Fruit fly (Drosophila melanogaster) whole organism, embryonic: ENCODE data around the gene Neurl4.

Experiments
- Bteb2 ChIP-seq: fragments of 200-800 bp; sonication (Bioruptor generic); optimal IDR thresholded peaks from 2 replicates; lab custom pipeline; 2016; ENCODE audit warnings: missing biosample characterization, missing genetic modification characterization
- CG13894 ChIP-seq: fragments of 200-800 bp; sonication (Bioruptor generic); optimal IDR thresholded peaks from 3 replicates; lab custom pipeline; 2018; ENCODE audit warnings: missing biosample characterization, mild to moderate bottlenecking, missing genetic modification characterization, moderate library complexity
- CG14050 ChIP-seq: fragments of 200-800 bp; sonication (Bioruptor generic); IDR thresholded peaks from 3 replicates; pipeline ENCODE4 v1.3.6; 2022; ENCODE audit warnings: missing biosample characterization, missing genetic modification characterization
- CG15479 ChIP-seq: fragments of 200-800 bp; sonication (Bioruptor generic); optimal IDR thresholded peaks from 3 replicates; lab custom pipeline; 2019; ENCODE audit warnings: missing biosample characterization, mild to moderate bottlenecking, missing genetic modification characterization, moderate library complexity
- CG16813 ChIP-seq: fragments of 200-800 bp; sonication (Bioruptor generic); IDR thresholded peaks from 3 replicates; pipeline ENCODE4 v1.3.6; 2022; ENCODE audit warnings: missing biosample characterization, missing genetic modification characterization; ENCODE audit not compliant: partially characterized antibody
- CG17612 ChIP-seq: fragments of 200-800 bp; sonication (Bioruptor generic); IDR thresholded peaks from 2 replicates; pipeline ENCODE4 v1.3.6; 2022; ENCODE audit warnings: missing biosample characterization, missing genetic modification characterization
- CG1832 ChIP-seq: fragments of 200-800 bp; sonication (Bioruptor generic); optimal IDR thresholded peaks from 2 replicates; lab custom pipeline; 2017; ENCODE audit warnings: missing biosample characterization, mild to moderate bottlenecking, missing genetic modification characterization, inconsistent platforms
- CG30431 ChIP-seq: fragments of 200-800 bp; sonication (Bioruptor generic); optimal IDR thresholded peaks from 2 replicates; lab custom pipeline; 2017; ENCODE audit warnings: missing biosample characterization, missing genetic modification characterization
- CG31365 ChIP-seq: fragments of 200-800 bp; sonication (Bioruptor generic); optimal IDR thresholded peaks from 2 replicates; lab custom pipeline; 2018; ENCODE audit warnings: missing biosample characterization, mild to moderate bottlenecking, missing genetic modification characterization
- CG31441 ChIP-seq: fragments of 200-800 bp; sonication (Bioruptor generic); IDR thresholded peaks from 2 replicates; pipeline ENCODE4 v1.3.6; 2022; ENCODE audit warnings: missing biosample characterization, missing genetic modification characterization
- CG32532 ChIP-seq: fragments of 200-800 bp; sonication (Bioruptor generic); IDR thresholded peaks from 2 replicates; pipeline ENCODE4 v1.3.6; 2022; ENCODE audit warnings: missing biosample characterization, missing genetic modification characterization
- CG3281 ChIP-seq: fragments of 200-800 bp; sonication (Bioruptor generic); optimal IDR thresholded peaks from 3 replicates; lab custom pipeline; 2017; ENCODE audit warnings: missing biosample characterization, mild to moderate bottlenecking, missing genetic modification characterization
- CG33213 ChIP-seq: fragments of 200-800 bp; sonication (Bioruptor generic); optimal IDR thresholded peaks from 3 replicates; lab custom pipeline; 2016; ENCODE audit warnings: missing biosample characterization, missing genetic modification characterization
- CG4730 ChIP-seq: fragments of 200-800 bp; sonication (Bioruptor generic); IDR thresholded peaks from 2 replicates; pipeline ENCODE4 v1.3.6; 2022; ENCODE audit warnings: missing biosample characterization, missing genetic modification characterization
- CG6689 ChIP-seq: fragments of 200-800 bp; sonication (Bioruptor generic); IDR thresholded peaks from 2 replicates; pipeline ENCODE4 v1.3.6; 2022; ENCODE audit warnings: missing biosample characterization, missing genetic modification characterization
- CG6791 ChIP-seq: fragments of 200-800 bp; sonication (Bioruptor generic); IDR thresholded peaks from 3 replicates; pipeline ENCODE4 v1.3.6; 2022; ENCODE audit warnings: missing biosample characterization, missing genetic modification characterization; ENCODE audit not compliant: partially characterized antibody
- CG7556 ChIP-seq: fragments of 200-800 bp; sonication (Bioruptor generic); optimal IDR thresholded peaks from 2 replicates; lab custom pipeline; 2017; ENCODE audit warnings: missing biosample characterization, mild to moderate bottlenecking, missing genetic modification characterization
- CG7987 ChIP-seq: fragments of 200-800 bp; sonication (Bioruptor generic); optimal IDR thresholded peaks from 2 replicates; lab custom pipeline; 2018; ENCODE audit warnings: missing biosample characterization, mild to moderate bottlenecking, missing genetic modification characterization, moderate library complexity
- CG9797 ChIP-seq: fragments of 200-800 bp; sonication (Bioruptor generic); optimal IDR thresholded peaks from 3 replicates; lab custom pipeline; 2018; ENCODE audit warnings: missing biosample characterization, mild to moderate bottlenecking, missing genetic modification characterization
- Camta ChIP-seq: fragments of 200-800 bp; sonication (Bioruptor generic); optimal IDR thresholded peaks from 2 replicates; lab custom pipeline; 2016; ENCODE audit warnings: missing biosample characterization, missing genetic modification characterization
- Dip3 ChIP-seq: fragments of 200-800 bp; sonication (Bioruptor generic); optimal IDR thresholded peaks from 3 replicates; lab custom pipeline; 2016; ENCODE audit warnings: missing biosample characterization, missing genetic modification characterization
- Fer1 ChIP-seq: fragments of 200-800 bp; sonication (Bioruptor generic); optimal IDR thresholded peaks from 2 replicates; lab custom pipeline; 2017; ENCODE audit warnings: missing biosample characterization, mild to moderate bottlenecking, missing genetic modification characterization
- H2.0 ChIP-seq: fragments of 200-800 bp; sonication (Bioruptor generic); IDR thresholded peaks from 2 replicates; pipeline ENCODE4 v1.3.6; 2022; ENCODE audit warnings: missing biosample characterization, missing genetic modification characterization
- HLH54F ChIP-seq: fragments of 200-800 bp; sonication (Bioruptor generic); optimal IDR thresholded peaks from 3 replicates; lab custom pipeline; 2016; ENCODE audit warnings: missing biosample characterization, missing genetic modification characterization
- HmgD ChIP-seq: fragments of 200-800 bp; sonication (Bioruptor generic); optimal IDR thresholded peaks from 3 replicates; lab custom pipeline; 2016; ENCODE audit warnings: missing biosample characterization, missing genetic modification characterization
- Med ChIP-seq: fragments of 200-800 bp; sonication (Bioruptor generic); peaks from one replicate; lab custom pipeline; 2016; ENCODE audit warnings: missing biosample characterization, missing genetic modification characterization, mild to moderate bottlenecking, inconsistent platforms, moderate library complexity
- Mrtf ChIP-seq: fragments of 200-800 bp; sonication (Bioruptor generic); IDR thresholded peaks from 3 replicates; pipeline ENCODE4 v1.3.6; 2022; ENCODE audit warnings: missing biosample characterization, missing genetic modification characterization
- NC2β ChIP-seq: fragments of 200-800 bp; sonication (Bioruptor generic); optimal IDR thresholded peaks from 2 replicates; lab custom pipeline; 2016; ENCODE audit warnings: missing biosample characterization, missing genetic modification characterization
- PHDP ChIP-seq: fragments of 200-800 bp; sonication (Bioruptor generic); optimal IDR thresholded peaks from 3 replicates; lab custom pipeline; 2018; ENCODE audit warnings: missing biosample characterization, mild to moderate bottlenecking, missing genetic modification characterization, moderate library complexity
- Sox100B ChIP-seq: fragments of 200-800 bp; sonication (Bioruptor generic); optimal IDR thresholded peaks from 3 replicates; lab custom pipeline; 2018; ENCODE audit warnings: missing biosample characterization, mild to moderate bottlenecking, missing genetic modification characterization
- Spps ChIP-seq: fragments of 200-800 bp; sonication (Bioruptor generic); optimal IDR thresholded peaks from 2 replicates; lab custom pipeline; 2018; ENCODE audit warnings: missing biosample characterization, mild to moderate bottlenecking, missing genetic modification characterization
- Taf1 ChIP-seq: fragments of 200-800 bp; sonication (Bioruptor generic); IDR thresholded peaks from 2 replicates; pipeline ENCODE4 v1.3.6; 2022; ENCODE audit warnings: missing biosample characterization, missing genetic modification characterization
- ap ChIP-seq: fragments of 200-800 bp; sonication (Bioruptor generic); IDR thresholded peaks from 2 replicates; pipeline ENCODE4 v1.3.6; 2022; ENCODE audit warnings: missing biosample characterization, missing genetic modification characterization
- bowl ChIP-seq: fragments of 200-800 bp; sonication (Bioruptor generic); IDR thresholded peaks from 2 replicates; pipeline ENCODE4 v1.3.6; 2022; ENCODE audit warnings: missing biosample characterization, missing genetic modification characterization
- croc ChIP-seq: fragments of 200-800 bp; sonication (Bioruptor generic); conservative IDR thresholded peaks from 3 replicates; pipeline ENCODE4 v1.3.6; 2022; ENCODE audit warnings: missing biosample characterization, missing genetic modification characterization
- ems ChIP-seq: fragments of 200-800 bp; sonication (Bioruptor generic); optimal IDR thresholded peaks from 3 replicates; lab custom pipeline; 2016; ENCODE audit warnings: missing biosample characterization, missing genetic modification characterization
- esg ChIP-seq: fragments of 200-800 bp; sonication (Bioruptor generic); conservative IDR thresholded peaks from 2 replicates; pipeline ENCODE4 v1.3.6; 2022; ENCODE audit warnings: missing biosample characterization, missing genetic modification characterization
- gt ChIP-seq: fragments of 200-800 bp; sonication (Bioruptor generic); IDR thresholded peaks from 2 replicates; pipeline ENCODE4 v1.3.6; 2022; ENCODE audit warnings: missing biosample characterization, missing genetic modification characterization
- hb ChIP-seq: fragments of 200-800 bp; sonication (Bioruptor generic); IDR thresholded peaks from 3 replicates; pipeline ENCODE4 v1.3.6; 2022; ENCODE audit warnings: missing biosample characterization, missing genetic modification characterization; ENCODE audit not compliant: partially characterized antibody
- ind ChIP-seq: fragments of 200-800 bp; sonication (Bioruptor generic); optimal IDR thresholded peaks from 3 replicates; lab custom pipeline; 2016; ENCODE audit warnings: missing biosample characterization, missing genetic modification characterization
- lbe ChIP-seq: fragments of 200-800 bp; sonication (Bioruptor generic); optimal IDR thresholded peaks from 2 replicates; lab custom pipeline; 2016; ENCODE audit warnings: missing biosample characterization, mild to moderate bottlenecking, missing genetic modification characterization
- lmd ChIP-seq: fragments of 200-800 bp; sonication (Bioruptor generic); IDR thresholded peaks from 2 replicates; pipeline ENCODE4 v1.3.6; 2022; ENCODE audit warnings: missing biosample characterization, missing genetic modification characterization
- maf-S ChIP-seq: fragments of 200-800 bp; sonication (Bioruptor generic); optimal IDR thresholded peaks from 2 replicates; lab custom pipeline; 2016; ENCODE audit warnings: missing biosample characterization, missing genetic modification characterization
- mam ChIP-seq: fragments of 200-800 bp; sonication (Bioruptor generic); optimal IDR thresholded peaks from 3 replicates; lab custom pipeline; 2016; ENCODE audit warnings: missing biosample characterization, missing genetic modification characterization
- nau ChIP-seq: fragments of 200-800 bp; sonication (Bioruptor generic); optimal IDR thresholded peaks from 3 replicates; lab custom pipeline; 2017; ENCODE audit warnings: missing biosample characterization, mild to moderate bottlenecking, missing genetic modification characterization, missing genetic modification reagents
- onecut ChIP-seq: fragments of 200-800 bp; sonication (Bioruptor generic); IDR thresholded peaks from 2 replicates; pipeline ENCODE4 v1.3.6; 2022; ENCODE audit warnings: missing biosample characterization, missing genetic modification characterization
- org-1 ChIP-seq: fragments of 200-800 bp; sonication (Bioruptor generic); optimal IDR thresholded peaks from 2 replicates; lab custom pipeline; 2017; ENCODE audit warnings: missing biosample characterization, missing genetic modification characterization
- sima ChIP-seq: fragments of 200-800 bp; sonication (Bioruptor generic); optimal IDR thresholded peaks from 2 replicates; lab custom pipeline; 2016; ENCODE audit warnings: missing biosample characterization, missing genetic modification characterization
- sisA ChIP-seq: fragments of 200-800 bp; sonication (Bioruptor generic); IDR thresholded peaks from 2 replicates; pipeline ENCODE4 v1.3.6; 2022; ENCODE audit warnings: missing biosample characterization, missing genetic modification characterization
- stc ChIP-seq: fragments of 200-800 bp; sonication (Bioruptor generic); IDR thresholded peaks from 2 replicates; pipeline ENCODE4 v1.3.6; 2022; ENCODE audit warnings: missing biosample characterization, missing genetic modification characterization
- twi ChIP-seq: fragments of 200-800 bp; optimal IDR thresholded peaks from 2 replicates; lab custom pipeline; 2019; ENCODE audit warnings: missing biosample characterization, mild to moderate bottlenecking, missing genetic modification characterization, moderate library complexity
- z ChIP-seq: fragments of 200-800 bp; sonication (Bioruptor generic); IDR thresholded peaks from 3 replicates; pipeline ENCODE4 v1.3.6; 2022; ENCODE audit warnings: missing biosample characterization, missing genetic modification characterization
- zen2 ChIP-seq: fragments of 200-800 bp; sonication (Bioruptor generic); IDR thresholded peaks from 3 replicates; pipeline ENCODE4 v1.3.6; 2022; ENCODE audit warnings: missing biosample characterization, missing genetic modification characterization; ENCODE audit not compliant: partially characterized antibody

The Neurl4 gene

dm6 chr3L:14004041-14004407 is 45.7 kb downstream of the Neurl4 start (continued):
- TF ChIP-seq mam = no peak
- no peak for TF ChIP-seq Spps (tag; lab: Kevin White, UChicago)
- TF ChIP-seq CG32532 (GFP tag; lab: Robert Waterston, UW) = no peak
- TF ChIP-seq HLH54F (GFP tag; lab: Kevin White, UChicago) = no peak
- no peak for TF ChIP-seq sima (GFP tag; lab: Kevin White, UChicago)
- no peak for TF ChIP-seq Fer1 (GFP tag; lab: Kevin White, UChicago)
- no peak for TF ChIP-seq CG17612
- TF ChIP-seq ap (GFP tag; lab: Robert Waterston, UW) = no peak
- TF ChIP-seq CG15479 (GFP tag; lab: Kevin White, UChicago) = peak; percentile 63
- TF ChIP-seq Mrtf (GFP tag; lab: Robert Waterston, UW) = no peak
- no peak for TF ChIP-seq HmgD (GFP tag; lab: Kevin White, UChicago)
- TF ChIP-seq ems (GFP tag; lab: Kevin White, UChicago) = no peak
- peak; percentile 45; the same call in 1 of the 2 replicates for TF ChIP-seq gt
- no peak for TF ChIP-seq bowl (GFP tag; lab: Robert Waterston, UW)
- peak; percentile 83 for TF ChIP-seq Med (GFP tag; lab: Kevin White, UChicago)
- no peak for TF ChIP-seq CG16813 (GFP tag; lab: Robert Waterston, UW)
- TF ChIP-seq CG33213 (GFP tag; lab: Kevin White, UChicago) = peak; percentile 36
- TF ChIP-seq CG30431 (GFP tag; lab: Kevin White, UChicago) = no peak
- TF ChIP-seq stc (GFP tag; lab: Robert Waterston, UW) = no peak
- no peak for TF ChIP-seq lbe (GFP tag; lab: Kevin White, UChicago)
- TF ChIP-seq CG14050 (GFP tag; lab: Robert Waterston, UW) = no peak
- no peak for TF ChIP-seq Sox100B (GFP tag; lab: Kevin White, UChicago)
- no peak for TF ChIP-seq Taf1 (GFP tag; lab: Robert Waterston, UW)
- no peak for TF ChIP-seq croc (GFP tag; lab: Robert Waterston, UW)
- TF ChIP-seq CG7987 (GFP tag; lab: Kevin White, UChicago) = peak; percentile 76
- peak; percentile 22; the same call in 1 of the 2 replicates for TF ChIP-seq onecut
- peak; percentile 30 for TF ChIP-seq NC2β (GFP tag; lab: Kevin White, UChicago)
- 0 out of 3 replicates have a peak, but pooled peaks have one; percentile 16 for TF ChIP-seq CG6791
- peak; percentile 18 for TF ChIP-seq CG13894 (tag; lab: Kevin White, UChicago)
- TF ChIP-seq CG6689 (GFP tag; lab: Robert Waterston, UW) = no peak
- TF ChIP-seq hb (GFP tag; lab: Robert Waterston, UW) = no peak
- TF ChIP-seq Bteb2 (GFP tag; lab: Kevin White, UChicago) = no peak
- no peak for TF ChIP-seq ind
- no peak for TF ChIP-seq nau (GFP tag; lab: Kevin White, UChicago)
- peak; percentile 35 for TF ChIP-seq PHDP (tag; lab: Kevin White, UChicago)
- no peak for TF ChIP-seq org-1 (GFP tag; lab: Kevin White, UChicago)
- no peak for TF ChIP-seq H2.0
- no peak for TF ChIP-seq esg (GFP tag; lab: Robert Waterston, UW)
- no peak for TF ChIP-seq CG7556
- TF ChIP-seq CG31441 = no peak
- TF ChIP-seq Camta (GFP tag; lab: Kevin White, UChicago) = no peak
- no peak for TF ChIP-seq CG3281
- TF ChIP-seq Dip3 = no peak
- no peak for TF ChIP-seq zen2
- TF ChIP-seq maf-S (GFP tag; lab: Kevin White, UChicago) = no peak
- peak; percentile 86 for TF ChIP-seq CG1832 (GFP tag; lab: Kevin White, UChicago)
- TF ChIP-seq CG31365 (tag; lab: Kevin White, UChicago) = no peak
- TF ChIP-seq lmd (GFP tag; lab: Robert Waterston, UW) = 0 out of 2 replicates have a peak, but pooled peaks have one; percentile 16
- TF ChIP-seq sisA (GFP tag; lab: Robert Waterston, UW) = no peak
- TF ChIP-seq twi (tag; lab: Kevin White, UChicago) = no peak
- no peak for TF ChIP-seq z (GFP tag; lab: Robert Waterston, UW)
- TF ChIP-seq CG9797 = no peak
- TF ChIP-seq CG4730 (GFP tag; lab: Robert Waterston, UW) = no peak
